ENCODE assay signal across 5 fruit fly cellular contexts in the genomic region with DNA sequence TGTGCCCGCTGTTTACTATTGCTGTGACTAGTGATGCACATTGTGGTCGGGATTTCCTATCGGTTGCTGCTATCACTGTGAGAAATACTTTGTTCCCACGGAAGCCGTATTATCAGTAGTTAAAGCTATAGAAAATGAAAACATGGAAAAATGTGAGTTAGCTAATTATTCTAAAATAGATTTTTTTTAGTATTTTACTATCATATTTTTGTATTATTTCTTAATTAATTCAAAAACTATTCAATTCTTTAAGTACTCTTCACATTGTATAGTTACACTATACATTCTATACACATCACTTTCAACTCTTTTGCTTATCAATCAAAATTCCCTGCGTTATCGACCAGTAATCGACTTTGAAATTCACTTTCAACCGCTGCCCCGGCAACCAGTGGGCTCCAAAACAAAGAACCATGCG.
A peak's percentile ranks its signal among the peaks of the same experiment; 100 is the strongest.
TF ChIP-seq lines count a peak whose summit lies in the region.

Gene Naxd, minus strand, starts transcription at position 45 of the 418 bp plus-strand sequence.
Gene CG14079, plus strand, starts transcription at position 335 of the 418 bp plus-strand sequence.

- TF ChIP-seq CTCF in whole organism, embryonic (GFP tag; optimal IDR thresholded peaks at IDR 0.05; lab: Kevin White, UChicago) = no peak

TF ChIP-seq in whole organism, adult, 20 proteins besides CTCF, POLR2A, EP300 and RAD21 (continues in another document):
- TF ChIP-seq Mnt (GFP tag; optimal IDR thresholded peaks at IDR 0.05; lab: Kevin White, UChicago) = peak; percentile 70
- TF ChIP-seq CG7045 (GFP tag; optimal IDR thresholded peaks at IDR 0.05; lab: Kevin White, UChicago) = peak; percentile 52
- TF ChIP-seq CG5204 (GFP tag; optimal IDR thresholded peaks at IDR 0.05; lab: Kevin White, UChicago) = no peak
- peak; percentile 91 for TF ChIP-seq tj (GFP tag; optimal IDR thresholded peaks at IDR 0.05; lab: Kevin White, UChicago)
- peak; percentile 69 for TF ChIP-seq CG33017 (tag; optimal IDR thresholded peaks at IDR 0.05; lab: Kevin White, UChicago)
- peak; percentile 65 for TF ChIP-seq ovo (GFP tag; optimal IDR thresholded peaks at IDR 0.05; lab: Kevin White, UChicago)
- TF ChIP-seq cnc (optimal IDR thresholded peaks at IDR 0.05; lab: Kevin White, UChicago) = no peak
- TF ChIP-seq kay (GFP tag; lab: Kevin White, UChicago; ENCODE audit: borderline replicate concordance) = no peak
- no peak for TF ChIP-seq Hr96 (GFP tag; optimal IDR thresholded peaks at IDR 0.05; lab: Kevin White, UChicago)
- TF ChIP-seq CG1620 (GFP tag; optimal IDR thresholded peaks at IDR 0.05; lab: Kevin White, UChicago) = peak; percentile 76
- peak; percentile 82 for TF ChIP-seq toe (GFP tag; optimal IDR thresholded peaks at IDR 0.05; lab: Kevin White, UChicago)
- TF ChIP-seq CG11617 (GFP tag; optimal IDR thresholded peaks at IDR 0.05; lab: Kevin White, UChicago) = peak; percentile 84
- TF ChIP-seq Clk (GFP tag; optimal IDR thresholded peaks at IDR 0.05; lab: Kevin White, UChicago) = peak; percentile 13
- TF ChIP-seq CG14711 (tag; optimal IDR thresholded peaks at IDR 0.05; lab: Kevin White, UChicago) = peak; percentile 43
- TF ChIP-seq Crg-1 (GFP tag; optimal IDR thresholded peaks at IDR 0.05; lab: Kevin White, UChicago) = peak; percentile 63
- peak; percentile 27 for TF ChIP-seq CG12768 (GFP tag; optimal IDR thresholded peaks at IDR 0.05; lab: Kevin White, UChicago)
- TF ChIP-seq bab1 (GFP tag; optimal IDR thresholded peaks at IDR 0.05; lab: Kevin White, UChicago) = peak; percentile 87

TF ChIP-seq in whole organism, embryonic, 481 proteins besides CTCF, POLR2A, EP300 and RAD21 (continues in another document):
- TF ChIP-seq CoRest (tag; optimal IDR thresholded peaks at IDR 0.05; lab: Kevin White, UChicago) (peak; percentile 84), sug (tag; optimal IDR thresholded peaks at IDR 0.05; lab: Kevin White, UChicago) (peak; percentile 64), Trl (optimal IDR thresholded peaks at IDR 0.05; lab: Kevin White, UChicago) (no peak), Trl (GFP tag; optimal IDR thresholded peaks at IDR 0.05; lab: Kevin White, UChicago) (peak; percentile 26), H15 (GFP tag; IDR thresholded peaks at IDR 0.05; lab: Robert Waterston, UW) (peak; percentile 54; the same call in 1 of the 3 replicates), bab2 (GFP tag; optimal IDR thresholded peaks at IDR 0.05; lab: Kevin White, UChicago) (peak; percentile 48), sc (optimal IDR thresholded peaks at IDR 0.05; lab: Kevin White, UChicago) (no peak), sc (GFP tag; optimal IDR thresholded peaks at IDR 0.05; lab: Kevin White, UChicago) (peak; percentile 15), dati (GFP tag; IDR thresholded peaks at IDR 0.05; lab: Robert Waterston, UW) (no peak), Lpt (GFP tag; optimal IDR thresholded peaks at IDR 0.05; lab: Kevin White, UChicago) (no peak), CG10565 (GFP tag; optimal IDR thresholded peaks at IDR 0.05; lab: Kevin White, UChicago) (no peak), Mad (GFP tag; optimal IDR thresholded peaks at IDR 0.05; lab: Kevin White, UChicago) (peak; percentile 7), CG11560 (tag; IDR thresholded peaks at IDR 0.05; lab: Robert Waterston, UW) (0 out of 3 replicates have a peak, but pooled peaks have one; percentile 31), fd3F (GFP tag; optimal IDR thresholded peaks at IDR 0.05; lab: Kevin White, UChicago) (peak; percentile 67), Dbx (GFP tag; IDR thresholded peaks at IDR 0.05; lab: Robert Waterston, UW) (0 out of 3 replicates have a peak, but pooled peaks have one; percentile 17), lbe (GFP tag; optimal IDR thresholded peaks at IDR 0.05; lab: Kevin White, UChicago) (peak; percentile 56), CG7357 (GFP tag; IDR thresholded peaks at IDR 0.05; lab: Robert Waterston, UW) (peak; percentile 75)

TF ChIP-seq in whole organism, prepupa, 60 proteins besides CTCF, POLR2A, EP300 and RAD21 (continues in another document):
- TF ChIP-seq fd85E (GFP tag; optimal IDR thresholded peaks at IDR 0.05; lab: Kevin White, UChicago) (no peak), dac (GFP tag; optimal IDR thresholded peaks at IDR 0.05; lab: Kevin White, UChicago) (no peak), CG32006 (GFP tag; optimal IDR thresholded peaks at IDR 0.05; lab: Kevin White, UChicago) (peak; percentile 91), Sox15 (GFP tag; optimal IDR thresholded peaks at IDR 0.05; lab: Kevin White, UChicago) (peak; percentile 77), CG3919 (GFP tag; optimal IDR thresholded peaks at IDR 0.05; lab: Kevin White, UChicago) (peak; percentile 78), Ets96B (tag; optimal IDR thresholded peaks at IDR 0.05; lab: Kevin White, UChicago) (peak; percentile 83), Met (GFP tag; optimal IDR thresholded peaks at IDR 0.05; lab: Kevin White, UChicago) (peak; percentile 72), CG11902 (GFP tag; optimal IDR thresholded peaks at IDR 0.05; lab: Kevin White, UChicago) (peak; percentile 52), Smox (GFP tag; optimal IDR thresholded peaks at IDR 0.05; lab: Kevin White, UChicago) (peak; percentile 62), net (GFP tag; optimal IDR thresholded peaks at IDR 0.05; lab: Kevin White, UChicago) (peak; percentile 83), Ets21C (GFP tag; optimal IDR thresholded peaks at IDR 0.05; lab: Kevin White, UChicago) (peak; percentile 59), CG10631 (GFP tag; optimal IDR thresholded peaks at IDR 0.05; lab: Kevin White, UChicago) (peak; percentile 92), Gug (GFP tag; IDR thresholded peaks at IDR 0.05; lab: Robert Waterston, UW) (peak; percentile 83), CG8319 (GFP tag; optimal IDR thresholded peaks at IDR 0.05; lab: Kevin White, UChicago) (peak; percentile 67), Eip93F (GFP tag; optimal IDR thresholded peaks at IDR 0.05; lab: Kevin White, UChicago) (peak; percentile 17), CG8632 (GFP tag; optimal IDR thresholded peaks at IDR 0.05; lab: Kevin White, UChicago) (peak; percentile 76), CG1621 (tag; optimal IDR thresholded peaks at IDR 0.05; lab: Kevin White, UChicago) (no peak), CG11762 (GFP tag; optimal IDR thresholded peaks at IDR 0.05; lab: Kevin White, UChicago; ENCODE audit: insufficient read depth) (peak; percentile 35)

TF ChIP-seq in whole organism, pupa, 21 proteins besides CTCF, POLR2A, EP300 and RAD21 (continues in another document):
- TF ChIP-seq CG13204 (GFP tag; optimal IDR thresholded peaks at IDR 0.05; lab: Kevin White, UChicago) = no peak
- peak; percentile 77 for TF ChIP-seq CG32121 (GFP tag; IDR thresholded peaks at IDR 0.05; lab: Robert Waterston, UW)
- TF ChIP-seq CG4496 (GFP tag; IDR thresholded peaks at IDR 0.05; lab: Robert Waterston, UW) = peak; percentile 86
- TF ChIP-seq CG10348 (GFP tag; IDR thresholded peaks at IDR 0.05; lab: Robert Waterston, UW) = peak; percentile 42; the same call in 1 of the 2 replicates
- TF ChIP-seq Pif1A (GFP tag; optimal IDR thresholded peaks at IDR 0.05; lab: Kevin White, UChicago) = no peak
- no peak; the same call in 2 of the 3 replicates for TF ChIP-seq fd96Ca (GFP tag; IDR thresholded peaks at IDR 0.05; lab: Robert Waterston, UW)
- peak; percentile 70 for TF ChIP-seq Pif1B (GFP tag; optimal IDR thresholded peaks at IDR 0.05; lab: Kevin White, UChicago)
- peak; percentile 75 for TF ChIP-seq Ets98B (GFP tag; IDR thresholded peaks at IDR 0.05; lab: Robert Waterston, UW)
- TF ChIP-seq CG12605 (GFP tag; IDR thresholded peaks at IDR 0.05; lab: Robert Waterston, UW) = peak; percentile 64
- TF ChIP-seq CG15710 (tag; optimal IDR thresholded peaks at IDR 0.05; lab: Kevin White, UChicago) = peak; percentile 83
- peak; percentile 73 for TF ChIP-seq CG8301 (tag; optimal IDR thresholded peaks at IDR 0.05; lab: Kevin White, UChicago)
- peak; percentile 64 for TF ChIP-seq CG34367 (tag; optimal IDR thresholded peaks at IDR 0.05; lab: Kevin White, UChicago)
- peak; percentile 85 for TF ChIP-seq CG17806 (tag; optimal IDR thresholded peaks at IDR 0.05; lab: Kevin White, UChicago)
- peak; percentile 83 for TF ChIP-seq CG14655 (GFP tag; optimal IDR thresholded peaks at IDR 0.05; lab: Kevin White, UChicago)
- peak; percentile 61 for TF ChIP-seq Snoo (tag; optimal IDR thresholded peaks at IDR 0.05; lab: Kevin White, UChicago)
- TF ChIP-seq D1 (tag; optimal IDR thresholded peaks at IDR 0.05; lab: Kevin White, UChicago) = no peak
- peak; percentile 71 for TF ChIP-seq CG8159 (tag; optimal IDR thresholded peaks at IDR 0.05; lab: Kevin White, UChicago)
- TF ChIP-seq EcR (GFP tag; optimal IDR thresholded peaks at IDR 0.05; lab: Kevin White, UChicago) = no peak
- TF ChIP-seq CG9948 (tag; optimal IDR thresholded peaks at IDR 0.05; lab: Kevin White, UChicago) = peak; percentile 69

TF ChIP-seq in whole organism, wandering third instar larva, 38 proteins besides CTCF, POLR2A, EP300 and RAD21 (continues in another document):
- no peak for TF ChIP-seq Vsx2 (GFP tag; optimal IDR thresholded peaks at IDR 0.05; lab: Kevin White, UChicago; ENCODE audit: partially characterized antibody)
- TF ChIP-seq br (GFP tag; optimal IDR thresholded peaks at IDR 0.05; lab: Kevin White, UChicago) = peak; percentile 63
- no peak for TF ChIP-seq Hr78 (GFP tag; optimal IDR thresholded peaks at IDR 0.05; lab: Kevin White, UChicago)
- no peak for TF ChIP-seq CrebA (GFP tag; optimal IDR thresholded peaks at IDR 0.05; lab: Kevin White, UChicago; ENCODE audit: borderline replicate concordance)
- TF ChIP-seq psq (GFP tag; optimal IDR thresholded peaks at IDR 0.05; lab: Kevin White, UChicago) = peak; percentile 73
- TF ChIP-seq jim (GFP tag; optimal IDR thresholded peaks at IDR 0.05; lab: Kevin White, UChicago) = peak; percentile 10
- TF ChIP-seq dmrt93B (GFP tag; optimal IDR thresholded peaks at IDR 0.05; lab: Kevin White, UChicago) = no peak
- peak; percentile 78 for TF ChIP-seq h (GFP tag; optimal IDR thresholded peaks at IDR 0.05; lab: Kevin White, UChicago)
- no peak for TF ChIP-seq Dfd (GFP tag; optimal IDR thresholded peaks at IDR 0.05; lab: Kevin White, UChicago)
- peak; percentile 77 for TF ChIP-seq OdsH (GFP tag; optimal IDR thresholded peaks at IDR 0.05; lab: Kevin White, UChicago)
- peak; percentile 47 for TF ChIP-seq CG9705 (GFP tag; optimal IDR thresholded peaks at IDR 0.05; lab: Kevin White, UChicago)
- no peak for TF ChIP-seq Rel (GFP tag; optimal IDR thresholded peaks at IDR 0.05; lab: Kevin White, UChicago)
- TF ChIP-seq Rel (tag; optimal IDR thresholded peaks at IDR 0.05; lab: Kevin White, UChicago) = no peak
- peak; percentile 64 for TF ChIP-seq ey (GFP tag; optimal IDR thresholded peaks at IDR 0.05; lab: Kevin White, UChicago)
- peak; percentile 26 for TF ChIP-seq sv (GFP tag; optimal IDR thresholded peaks at IDR 0.05; lab: Kevin White, UChicago)
- TF ChIP-seq dsf (GFP tag; optimal IDR thresholded peaks at IDR 0.05; lab: Kevin White, UChicago; ENCODE audit: borderline replicate concordance) = peak; percentile 19
- peak; percentile 26 for TF ChIP-seq woc (GFP tag; optimal IDR thresholded peaks at IDR 0.05; lab: Kevin White, UChicago)
- TF ChIP-seq GATAd (GFP tag; optimal IDR thresholded peaks at IDR 0.05; lab: Kevin White, UChicago) = peak; percentile 24
- no peak for TF ChIP-seq Mio (GFP tag; optimal IDR thresholded peaks at IDR 0.05; lab: Kevin White, UChicago)
- no peak for TF ChIP-seq lola (GFP tag; optimal IDR thresholded peaks at IDR 0.05; lab: Kevin White, UChicago)
- TF ChIP-seq foxo (GFP tag; optimal IDR thresholded peaks at IDR 0.05; lab: Kevin White, UChicago) = peak in 1 of 2 experiments; percentile 90
